Fruit fly (Drosophila melanogaster): Measurements from ENCODE around the gene Scm.

dm6 chr3R:9595681-9596357 lies 41.6 kb downstream of the Scm start:
- no peak for TF ChIP-seq CG7045 (GFP tag; optimal IDR thresholded peaks at IDR 0.05)
- TF ChIP-seq tj (GFP tag; optimal IDR thresholded peaks at IDR 0.05) = no peak
- TF ChIP-seq Crg-1 (GFP tag; optimal IDR thresholded peaks at IDR 0.05) = no peak
- TF ChIP-seq CG14711 (tag; optimal IDR thresholded peaks at IDR 0.05) = no peak
- TF ChIP-seq CG5204 (GFP tag; optimal IDR thresholded peaks at IDR 0.05) = no peak

Data from whole organism, adult.